Worm (Caenorhabditis elegans): Measurements from ENCODE around the gene acp-3.
A peak's percentile ranks its signal among the peaks of the same experiment; 100 is the strongest.

Gene acp-3

ce11 chrII:8407491-8407890 is 29.4 kb downstream of the acp-3 start, which contains the start of gene sra-13:
sra-13 (plus strand) TSS chrII:8407685.
- TF ChIP-seq ama-1 (optimal IDR thresholded peaks at IDR 0.05) (no peak), unc-39 (tag; optimal IDR thresholded peaks at IDR 0.05) (no peak), ceh-82 (tag; optimal IDR thresholded peaks at IDR 0.05) (no peak), elt-3 (tag; optimal IDR thresholded peaks at IDR 0.05) (no peak), fos-1 (tag; optimal IDR thresholded peaks at IDR 0.05) (no peak), pqm-1 (tag; optimal IDR thresholded peaks at IDR 0.05) (no peak), jun-1 (tag; optimal IDR thresholded peaks at IDR 0.05) (no peak), skn-1 (tag; optimal IDR thresholded peaks at IDR 0.05) (no peak), fkh-10 (GFP tag; optimal IDR thresholded peaks at IDR 0.05) (no peak), zag-1 (tag; optimal IDR thresholded peaks at IDR 0.05) (no peak)

ce11 chrII:8405303-8405702 is 31.6 kb downstream of the acp-3 start, which contains the start of gene ubc-24:
ubc-24 (plus strand) TSS chrII:8405603.
- TF ChIP-seq ceh-9 (tag; optimal IDR thresholded peaks at IDR 0.05) = no peak
- TF ChIP-seq ztf-4 (tag; optimal IDR thresholded peaks at IDR 0.05) = no peak
- TF ChIP-seq skn-1 (tag; optimal IDR thresholded peaks at IDR 0.05) = no peak
- no peak for TF ChIP-seq ama-1 (optimal IDR thresholded peaks at IDR 0.05)
- no peak for TF ChIP-seq nhr-76 (tag; optimal IDR thresholded peaks at IDR 0.05)
- TF ChIP-seq lin-39 (tag; optimal IDR thresholded peaks at IDR 0.05) = no peak
- TF ChIP-seq eor-1 (tag; optimal IDR thresholded peaks at IDR 0.05) = no peak
- TF ChIP-seq sea-2 (GFP tag; optimal IDR thresholded peaks at IDR 0.05) = no peak
- TF ChIP-seq mml-1 (tag; optimal IDR thresholded peaks at IDR 0.05) = no peak
- no peak for TF ChIP-seq ZK546.5 (tag; optimal IDR thresholded peaks at IDR 0.05)
- TF ChIP-seq nhr-23 (tag; optimal IDR thresholded peaks at IDR 0.05) = no peak
- TF ChIP-seq fkh-2 (tag; optimal IDR thresholded peaks at IDR 0.05) = no peak
- no peak for TF ChIP-seq R02D3.7 (tag; optimal IDR thresholded peaks at IDR 0.05)
- no peak for TF ChIP-seq nhr-12 (tag; optimal IDR thresholded peaks at IDR 0.05)
- TF ChIP-seq egl-27 (tag; optimal IDR thresholded peaks at IDR 0.05) = no peak
- no peak for TF ChIP-seq hmg-11 (tag; optimal IDR thresholded peaks at IDR 0.05)

ce11 chrII:8404748-8405147 is 32.2 kb downstream of the acp-3 start, which contains the start of gene skpo-1:
skpo-1 (minus strand) TSS chrII:8404848.
- TF ChIP-seq fos-1 (tag; optimal IDR thresholded peaks at IDR 0.05) = no peak
- no peak for TF ChIP-seq nhr-28 (tag; optimal IDR thresholded peaks at IDR 0.05)
- TF ChIP-seq lsy-12 (tag; optimal IDR thresholded peaks at IDR 0.05) = no peak
- no peak for TF ChIP-seq nhr-237 (tag; optimal IDR thresholded peaks at IDR 0.05)
- no peak for TF ChIP-seq nfya-1 (tag; optimal IDR thresholded peaks at IDR 0.05; ENCODE audit: insufficient read depth)
- TF ChIP-seq skn-1 (tag; optimal IDR thresholded peaks at IDR 0.05) = no peak
- TF ChIP-seq mdl-1 (tag; optimal IDR thresholded peaks at IDR 0.05) = no peak
- no peak for TF ChIP-seq elt-2 (tag; optimal IDR thresholded peaks at IDR 0.05)
- no peak for TF ChIP-seq lin-39 (tag; optimal IDR thresholded peaks at IDR 0.05)
- no peak for TF ChIP-seq nhr-25 (tag; optimal IDR thresholded peaks at IDR 0.05)
- no peak for TF ChIP-seq ceh-16 (tag; optimal IDR thresholded peaks at IDR 0.05)
- TF ChIP-seq ceh-28 (tag; optimal IDR thresholded peaks at IDR 0.05) = no peak
- no peak for TF ChIP-seq mml-1 (tag; optimal IDR thresholded peaks at IDR 0.05)
- TF ChIP-seq pqm-1 (tag; optimal IDR thresholded peaks at IDR 0.05) = no peak
- no peak for TF ChIP-seq aly-2 (tag; optimal IDR thresholded peaks at IDR 0.05)

- TF ChIP-seq pqm-1 (tag; optimal IDR thresholded peaks at IDR 0.05) (peak; percentile 44), jun-1 (tag; optimal IDR thresholded peaks at IDR 0.05) (peak; percentile 33), egl-5 (tag; optimal IDR thresholded peaks at IDR 0.05) (no peak), elt-2 (tag; optimal IDR thresholded peaks at IDR 0.05) (peak; percentile 61), ceh-82 (tag; optimal IDR thresholded peaks at IDR 0.05) (no peak)
Observed at ce11 chrII:8399997-8400396, 36.9 kb downstream of the acp-3 start.

- no peak for TF ChIP-seq hmg-11 (tag; optimal IDR thresholded peaks at IDR 0.05)
- no peak for TF ChIP-seq ceh-9 (tag; optimal IDR thresholded peaks at IDR 0.05)
- TF ChIP-seq lin-39 (tag; optimal IDR thresholded peaks at IDR 0.05) = no peak
- no peak for TF ChIP-seq fos-1 (tag; optimal IDR thresholded peaks at IDR 0.05)
- TF ChIP-seq nhr-237 (tag; optimal IDR thresholded peaks at IDR 0.05) = no peak
- TF ChIP-seq mml-1 (tag; optimal IDR thresholded peaks at IDR 0.05) = no peak
- no peak for TF ChIP-seq nhr-67 (tag; optimal IDR thresholded peaks at IDR 0.05)
- no peak for TF ChIP-seq lsy-12 (tag; optimal IDR thresholded peaks at IDR 0.05)
- no peak for TF ChIP-seq nfya-1 (tag; optimal IDR thresholded peaks at IDR 0.05; ENCODE audit: insufficient read depth)
- TF ChIP-seq nhr-25 (tag; optimal IDR thresholded peaks at IDR 0.05) = no peak
- TF ChIP-seq fkh-2 (tag; optimal IDR thresholded peaks at IDR 0.05) = no peak
- TF ChIP-seq fkh-10 (GFP tag; optimal IDR thresholded peaks at IDR 0.05) = no peak
- no peak for TF ChIP-seq ama-1 (optimal IDR thresholded peaks at IDR 0.05)
- no peak for TF ChIP-seq nhr-43 (tag; optimal IDR thresholded peaks at IDR 0.05; ENCODE audit: poor library complexity, severe bottlenecking)
- no peak for TF ChIP-seq eor-1 (tag; optimal IDR thresholded peaks at IDR 0.05)
- no peak for TF ChIP-seq ztf-4 (tag; optimal IDR thresholded peaks at IDR 0.05)
Observed at ce11 chrII:8399064-8399463, 37.9 kb downstream of the acp-3 start, which contains the start of gene dod-23. dod-23 (minus strand) TSS chrII:8399164.
